Worm (Caenorhabditis elegans): ENCODE results near the gene F54F7.6.

DNA sequence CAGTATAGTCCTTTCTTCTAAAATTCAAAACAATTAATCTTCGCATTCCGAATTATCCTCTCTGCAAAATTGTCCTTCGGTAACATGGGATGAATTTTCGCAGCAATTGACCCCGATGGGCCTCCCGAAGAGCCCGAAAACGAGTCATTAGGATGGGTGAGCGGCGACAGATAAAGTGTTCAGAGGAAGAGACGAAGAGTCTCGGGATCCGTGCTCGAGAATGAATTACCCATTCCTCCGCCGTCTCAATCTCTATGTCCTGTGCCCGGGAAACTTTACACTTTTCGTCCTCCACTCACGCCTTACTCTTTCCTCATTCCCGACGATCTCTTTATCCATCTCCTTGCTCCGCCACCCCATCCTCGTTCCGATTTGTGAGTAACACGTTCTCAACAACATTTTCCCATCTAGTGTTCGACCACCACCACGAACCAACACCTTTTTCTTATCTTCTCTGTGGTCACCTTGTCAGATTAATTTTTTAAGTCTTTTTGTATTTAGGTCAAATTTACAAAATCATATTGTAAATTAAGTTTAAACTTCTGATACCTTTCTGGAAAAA lies 43.9 kb upstream of the F54F7.6 start:
- TF ChIP-seq nhr-23 (tag; optimal IDR thresholded peaks at IDR 0.05) (no peak), ama-1 (optimal IDR thresholded peaks at IDR 0.05) (no peak), nhr-11 (tag; optimal IDR thresholded peaks at IDR 0.05) (no peak), nhr-76 (tag; optimal IDR thresholded peaks at IDR 0.05) (no peak), mml-1 (tag; optimal IDR thresholded peaks at IDR 0.05) (no peak)
